Worm (Caenorhabditis elegans): Measurements from ENCODE around the gene perm-5.

The perm-5 gene

ce11 chrIV:5731597-5731996 is 28.3 kb upstream of the perm-5 start, which contains the start of gene H35B03.2 (continued):
- no peak for TF ChIP-seq zip-4 (GFP tag; optimal IDR thresholded peaks at IDR 0.05)
- TF ChIP-seq sox-4 (tag; optimal IDR thresholded peaks at IDR 0.05): no peak
- TF ChIP-seq elt-3 (tag; optimal IDR thresholded peaks at IDR 0.05): peak in 2 of 6 experiments; percentile 54 to 61
- TF ChIP-seq nhr-19 (GFP tag; conservative IDR thresholded peaks at IDR 0.05): peak; percentile 69
- no peak for TF ChIP-seq vab-15 (tag; optimal IDR thresholded peaks at IDR 0.05)
- peak; percentile 79 for TF ChIP-seq rnt-1 (tag; optimal IDR thresholded peaks at IDR 0.05)
- TF ChIP-seq ets-5 (GFP tag; IDR thresholded peaks at IDR 0.05): no peak

ce11 chrIV:5725300-5725699 is 22.0 kb upstream of the perm-5 start, which contains the start of gene H35B03.1:
Gene H35B03.1, plus strand, starts transcription at chrIV:5725600.
- TF ChIP-seq skn-1 (tag; optimal IDR thresholded peaks at IDR 0.05) (no peak), vab-15 (tag; optimal IDR thresholded peaks at IDR 0.05) (no peak), nhr-19 (GFP tag; conservative IDR thresholded peaks at IDR 0.05) (no peak), fkh-8 (tag; optimal IDR thresholded peaks at IDR 0.05) (peak; percentile 21), ama-1 (optimal IDR thresholded peaks at IDR 0.05) (no peak), lin-13 (GFP tag; optimal IDR thresholded peaks at IDR 0.05) (no peak), efl-1 (optimal IDR thresholded peaks at IDR 0.05) (no peak), efl-1 (GFP tag; optimal IDR thresholded peaks at IDR 0.05 in 1 of 2) (peak in 1 of 2 experiments; percentile 26), lin-14 (GFP tag; optimal IDR thresholded peaks at IDR 0.05) (peak; percentile 17), efl-3 (GFP tag; optimal IDR thresholded peaks at IDR 0.05) (no peak), xbp-1 (tag; optimal IDR thresholded peaks at IDR 0.05) (no peak), fkh-10 (GFP tag; optimal IDR thresholded peaks at IDR 0.05) (no peak), ceh-90 (tag; optimal IDR thresholded peaks at IDR 0.05) (no peak)

ce11 chrIV:5723659-5724058 is 20.4 kb upstream of the perm-5 start:
- TF ChIP-seq F16B12.6 (tag; optimal IDR thresholded peaks at IDR 0.05) (no peak), fkh-10 (GFP tag; optimal IDR thresholded peaks at IDR 0.05) (peak; percentile 70), lin-14 (GFP tag; optimal IDR thresholded peaks at IDR 0.05) (peak; percentile 50), nhr-85 (tag) (peak; percentile 39)

DNA sequence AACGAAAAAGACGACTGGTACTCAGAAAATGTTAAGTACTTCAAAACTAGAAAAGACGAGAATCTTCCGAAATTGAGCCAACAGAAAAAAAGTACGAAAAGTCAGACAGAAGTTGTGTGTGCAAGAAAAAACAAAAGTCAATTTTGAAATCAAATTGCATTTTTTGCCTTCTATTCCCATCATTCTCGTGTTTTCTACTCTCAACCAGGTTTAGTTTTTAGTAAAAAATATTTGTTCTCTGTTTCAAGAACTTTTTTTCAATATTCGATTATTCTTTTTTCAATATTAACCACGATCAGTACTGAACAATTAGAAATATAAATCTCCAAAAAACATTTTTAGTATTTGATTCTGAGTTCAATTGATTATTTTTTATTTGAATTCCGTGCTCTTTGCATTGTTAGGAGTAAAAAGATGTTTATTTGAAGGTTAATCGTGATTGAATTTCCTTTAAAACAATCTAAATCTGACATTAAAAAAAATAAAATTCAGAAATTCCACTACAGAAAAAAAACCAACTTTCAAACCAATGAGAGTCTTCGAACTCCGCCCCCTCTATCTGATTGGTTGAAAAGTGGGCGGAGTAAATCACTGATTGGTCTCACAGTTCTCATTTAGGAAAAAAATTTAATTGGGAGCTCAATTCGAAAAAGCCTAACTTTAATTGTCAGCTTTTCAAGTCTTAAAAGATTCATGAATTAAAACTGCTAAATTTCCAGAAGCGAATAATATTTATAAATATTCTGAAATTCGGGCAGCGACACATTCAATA is 12.3 kb upstream of the perm-5 start:
- TF ChIP-seq lsy-2 (tag; optimal IDR thresholded peaks at IDR 0.05) (no peak), efl-1 (optimal IDR thresholded peaks at IDR 0.05) (no peak), efl-1 (GFP tag; optimal IDR thresholded peaks at IDR 0.05 in 1 of 2) (peak in 1 of 2 experiments; percentile 41), nhr-19 (GFP tag; conservative IDR thresholded peaks at IDR 0.05) (no peak), fkh-10 (GFP tag; optimal IDR thresholded peaks at IDR 0.05) (peak; percentile 29)

- TF ChIP-seq ztf-4 (tag; optimal IDR thresholded peaks at IDR 0.05) (no peak), nhr-85 (tag) (peak; percentile 19), blmp-1 (tag; optimal IDR thresholded peaks at IDR 0.05) (peak; percentile 88)
Observed at ce11 chrIV:5708796-5709195, 5.5 kb upstream of the perm-5 start, which contains the start of gene C55C3.1. Gene C55C3.1, plus strand, starts transcription at chrIV:5709096.

- TF ChIP-seq snu-23 (GFP tag; optimal IDR thresholded peaks at IDR 0.05): peak; percentile 27
- TF ChIP-seq nhr-85 (tag): peak; percentile 46
- peak; percentile 79 for TF ChIP-seq blmp-1 (tag; optimal IDR thresholded peaks at IDR 0.05)
- TF ChIP-seq mep-1 (tag; optimal IDR thresholded peaks at IDR 0.05): peak; percentile 3
- TF ChIP-seq nhr-237 (tag; optimal IDR thresholded peaks at IDR 0.05): no peak
- no peak for TF ChIP-seq skn-1 (tag; optimal IDR thresholded peaks at IDR 0.05)
- TF ChIP-seq elt-3 (tag; optimal IDR thresholded peaks at IDR 0.05): peak in 1 of 6 experiments; percentile 59
- no peak for TF ChIP-seq sox-4 (tag; optimal IDR thresholded peaks at IDR 0.05)
- TF ChIP-seq egl-27 (tag; optimal IDR thresholded peaks at IDR 0.05): no peak
Observed at ce11 chrIV:5706603-5707002, 3.3 kb upstream of the perm-5 start.

- no peak for TF ChIP-seq fos-1 (tag; optimal IDR thresholded peaks at IDR 0.05)
- TF ChIP-seq rnt-1 (tag; optimal IDR thresholded peaks at IDR 0.05): no peak
- TF ChIP-seq nhr-20 (tag; optimal IDR thresholded peaks at IDR 0.05): no peak
- peak; percentile 99 for TF ChIP-seq blmp-1 (tag; optimal IDR thresholded peaks at IDR 0.05)
- TF ChIP-seq fkh-4 (tag; optimal IDR thresholded peaks at IDR 0.05; ENCODE audit: borderline replicate concordance): no peak
- no peak for TF ChIP-seq nhr-19 (GFP tag; conservative IDR thresholded peaks at IDR 0.05)
- peak; percentile 58 for TF ChIP-seq nhr-85 (tag)
- TF ChIP-seq isw-1 (GFP tag; IDR thresholded peaks at IDR 0.05): no peak
Observed at ce11 chrIV:5703917-5704316, 649 bp upstream of the perm-5 start.
